Worm (Caenorhabditis elegans) whole organism, midembryonic: ENCODE results near the gene ZC204.13.
"Not testable (repeated sequence)": the region's sequence is repeated elsewhere in the genome, so short reads cannot be mapped to it uniquely, and the experiment has no call there.

Experiments
- T22C8.4 ChIP-seq: fragments of 200-800 bp; sonication (Bioruptor generic); IDR thresholded peaks from 2 replicates; pipeline ENCODE4 v1.3.6; 2022; ENCODE audit warnings: missing genetic modification characterization, missing compliant biosample characterization
- cog-1 ChIP-seq: sonication (generic microtip); optimal IDR thresholded peaks from 2 replicates; lab custom pipeline; 2016; ENCODE audit warnings: missing genetic modification characterization, missing compliant biosample characterization
- flt-1 ChIP-seq: fragments of 200-800 bp; sonication (Bioruptor generic); IDR thresholded peaks from 2 replicates; pipeline ENCODE4 v1.3.6; 2022; ENCODE audit warnings: missing genetic modification characterization, missing compliant biosample characterization
- klf-2 ChIP-seq: fragments of 200-800 bp; sonication (Bioruptor generic); conservative IDR thresholded peaks from 2 replicates; pipeline ENCODE4 v1.3.6; 2022; ENCODE audit warnings: missing genetic modification reagents, missing genetic modification characterization, missing compliant biosample characterization
- med-1 ChIP-seq: sonication (generic microtip); optimal IDR thresholded peaks from 2 replicates; lab custom pipeline; 2017; ENCODE audit warnings: missing genetic modification characterization, mild to moderate bottlenecking, missing compliant biosample characterization, antibody characterized with exemption, missing genetic modification reagents; ENCODE audit not compliant: insufficient read depth
- ref-1 ChIP-seq: fragments of 200-800 bp; sonication (Bioruptor generic); conservative IDR thresholded peaks from 2 replicates; pipeline ENCODE4 v1.3.6; 2022; ENCODE audit warnings: missing genetic modification reagents, missing genetic modification characterization, missing compliant biosample characterization
- tab-1 ChIP-seq: fragments of 200-800 bp; sonication (Bioruptor generic); IDR thresholded peaks from 2 replicates; pipeline ENCODE4 v1.3.6; 2022; ENCODE audit warnings: missing genetic modification characterization, missing compliant biosample characterization
- ztf-23 ChIP-seq: fragments of 200-800 bp; sonication (Bioruptor generic); IDR thresholded peaks from 2 replicates; pipeline ENCODE4 v1.3.6; 2022; ENCODE audit warnings: missing genetic modification reagents, missing genetic modification characterization, missing compliant biosample characterization
- ztf-29 ChIP-seq: fragments of 200-800 bp; sonication (Bioruptor generic); IDR thresholded peaks from 2 replicates; pipeline ENCODE4 v1.3.6; 2022; ENCODE audit warnings: missing genetic modification reagents, missing genetic modification characterization, missing compliant biosample characterization

ZC204.13 gene

DNA sequence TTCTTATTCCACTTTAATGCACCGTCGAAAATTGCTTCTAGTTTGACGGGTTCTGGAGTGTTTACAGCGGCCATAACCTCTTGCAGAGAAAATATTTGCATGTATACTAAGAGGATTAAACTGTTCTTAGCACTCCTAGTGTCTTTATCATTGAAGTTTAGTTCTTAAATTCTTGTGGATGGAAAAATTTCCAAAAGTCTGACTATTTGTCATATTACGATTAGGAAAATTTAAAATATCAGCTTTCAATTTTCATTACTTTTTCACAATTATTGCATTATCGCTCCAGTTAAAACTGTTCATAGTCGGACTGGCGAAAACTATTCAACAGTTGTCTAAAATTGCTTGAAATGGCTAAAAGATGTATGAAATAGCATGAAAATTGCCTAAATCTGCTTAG is at the start of gene ZC204.13:
TSS of gene ZC204.13 (minus strand) at position 101 of the 400 bp plus-strand sequence.
- not testable (repeated sequence) for TF ChIP-seq ztf-29 (GFP tag; lab: Robert Waterston, UW); flt-1; cog-1 (tag; lab: Kevin White, UChicago)

DNA sequence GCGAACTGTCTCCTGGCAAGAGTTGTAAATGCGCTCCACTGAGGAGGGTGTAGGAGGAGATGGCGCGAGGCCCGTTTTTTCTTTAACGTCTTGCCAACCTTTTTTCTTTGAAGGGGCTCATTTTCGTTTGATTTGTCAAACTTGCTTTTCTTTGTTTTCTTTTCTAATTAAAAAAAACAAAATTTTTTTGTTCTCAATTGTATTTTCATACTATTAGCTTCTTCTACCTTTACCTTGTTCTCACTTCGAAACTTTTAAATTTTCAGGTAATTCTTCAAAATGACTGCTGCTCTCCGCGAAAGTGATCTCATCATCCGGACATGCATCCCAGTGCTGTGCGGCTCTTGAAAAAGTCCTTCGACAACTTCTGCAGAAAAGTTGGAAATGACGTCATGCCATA is 49.2 kb upstream of the ZC204.13 start, which contains the start of gene fbxa-184:
TSS of gene fbxa-184 (plus strand) at position 301 of the 400 bp plus-strand sequence.
- TF ChIP-seq cog-1 (tag; lab: Kevin White, UChicago) (no peak), ref-1 (GFP tag; lab: Robert Waterston, UW) (no peak), med-1 (GFP tag; lab: Kevin White, UChicago) (no peak), ztf-23 (no peak), ztf-29 (GFP tag; lab: Robert Waterston, UW) (no peak), T22C8.4 (GFP tag; lab: Robert Waterston, UW) (no peak), tab-1 (GFP tag; lab: Robert Waterston, UW) (no peak), flt-1 (no peak), klf-2 (GFP tag; lab: Robert Waterston, UW) (no peak)

DNA sequence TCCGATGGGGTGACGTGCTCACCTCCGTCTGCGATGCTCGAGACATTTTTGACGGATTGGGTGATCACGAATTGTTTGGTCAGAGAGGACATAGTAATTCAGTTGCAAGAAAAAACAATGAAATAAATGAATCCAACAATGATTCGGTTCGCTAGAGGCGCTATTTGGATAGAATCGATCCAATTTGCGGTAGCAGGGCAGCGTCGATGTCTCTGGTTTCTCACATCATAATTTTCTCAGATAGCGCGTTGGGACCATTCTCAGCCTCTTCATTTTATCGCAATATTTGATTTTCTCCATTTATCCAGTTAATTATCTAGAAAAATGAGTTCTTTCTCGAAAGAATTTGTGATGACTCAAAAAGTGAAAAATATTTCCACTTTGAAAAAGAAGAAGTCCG is 45.6 kb upstream of the ZC204.13 start, which contains the start of gene sdz-18:
TSS of gene sdz-18 (minus strand) at position 101 of the 400 bp plus-strand sequence.
- TF ChIP-seq T22C8.4 (GFP tag; lab: Robert Waterston, UW): no peak
- no peak for TF ChIP-seq klf-2 (GFP tag; lab: Robert Waterston, UW)

DNA sequence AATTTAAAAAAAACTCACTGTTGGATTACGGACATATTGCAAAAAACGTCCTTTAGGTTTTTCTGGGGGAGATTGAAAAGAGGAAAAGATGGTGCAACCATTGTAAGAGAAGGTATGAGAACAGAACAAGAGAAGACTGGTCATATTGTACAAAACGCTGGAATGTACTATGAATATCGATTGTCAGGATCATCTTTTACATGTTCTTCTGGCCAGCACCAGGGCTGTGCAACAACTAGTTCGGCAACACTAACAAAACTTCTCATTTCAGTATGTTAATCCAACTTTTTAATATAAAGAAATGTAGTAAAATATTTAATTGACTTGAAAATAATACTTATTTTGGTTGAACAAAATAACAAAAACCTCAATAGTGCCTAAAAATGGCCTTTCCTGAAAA is 42.6 kb upstream of the ZC204.13 start, which contains the start of gene fbxb-47:
TSS of gene fbxb-47 (minus strand) at position 101 of the 400 bp plus-strand sequence.
- no peak for TF ChIP-seq flt-1
- no peak for TF ChIP-seq med-1 (GFP tag; lab: Kevin White, UChicago)
- no peak for TF ChIP-seq cog-1 (tag; lab: Kevin White, UChicago)
- no peak for TF ChIP-seq ztf-29 (GFP tag; lab: Robert Waterston, UW)
- TF ChIP-seq T22C8.4 (GFP tag; lab: Robert Waterston, UW): no peak
- no peak for TF ChIP-seq ref-1 (GFP tag; lab: Robert Waterston, UW)
- TF ChIP-seq klf-2 (GFP tag; lab: Robert Waterston, UW): no peak
- TF ChIP-seq tab-1 (GFP tag; lab: Robert Waterston, UW): no peak
- no peak for TF ChIP-seq ztf-23

DNA sequence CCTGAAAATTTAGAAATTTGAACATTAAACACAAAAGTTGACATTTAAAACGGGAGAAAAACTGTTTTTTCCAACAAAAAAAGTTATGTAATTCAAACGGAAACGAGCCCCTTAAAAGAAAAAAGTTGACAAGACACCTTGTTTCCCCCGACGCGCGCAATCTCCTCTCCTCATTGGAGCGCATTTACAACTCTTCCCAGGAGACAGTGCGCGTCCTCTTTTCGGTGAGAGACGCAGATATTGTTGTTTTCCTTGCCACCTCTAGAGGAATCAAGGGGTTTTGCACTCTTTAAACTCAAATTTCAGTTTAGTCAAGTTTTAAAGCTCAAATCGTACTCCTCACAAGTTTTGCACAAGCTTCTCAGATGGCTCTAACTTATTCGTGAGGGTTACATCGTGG is 35.1 kb upstream of the ZC204.13 start, which contains the start of gene F58E1.13:
TSS of gene F58E1.13 (minus strand) at position 12 of the 400 bp plus-strand sequence.
- TF ChIP-seq cog-1 (tag; lab: Kevin White, UChicago) (no peak), tab-1 (GFP tag; lab: Robert Waterston, UW) (no peak), T22C8.4 (GFP tag; lab: Robert Waterston, UW) (no peak), ref-1 (GFP tag; lab: Robert Waterston, UW) (no peak), klf-2 (GFP tag; lab: Robert Waterston, UW) (no peak), ztf-23 (no peak), med-1 (GFP tag; lab: Kevin White, UChicago) (no peak), flt-1 (no peak), ztf-29 (GFP tag; lab: Robert Waterston, UW) (no peak)

DNA sequence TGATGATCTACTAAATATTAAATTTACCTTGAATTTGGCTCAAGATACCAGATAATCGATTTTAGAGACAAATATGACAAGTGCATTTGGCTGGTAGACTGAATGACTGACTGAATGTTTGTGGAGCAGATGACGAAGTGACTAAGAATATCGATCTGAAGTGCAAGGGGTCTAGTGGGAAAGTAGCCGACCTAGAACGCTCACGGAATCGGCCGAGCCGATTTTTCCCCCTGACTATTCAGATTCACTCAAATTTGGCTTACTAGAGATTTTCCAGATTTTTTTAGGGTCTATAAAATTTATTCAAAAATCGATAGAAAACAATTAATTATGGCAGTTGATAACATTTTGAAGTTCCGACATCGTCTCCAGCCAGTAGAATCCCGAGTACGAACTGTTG is 33.7 kb upstream of the ZC204.13 start, which contains the start of gene fbxc-26:
TSS of gene fbxc-26 (minus strand) at position 101 of the 400 bp plus-strand sequence.
- TF ChIP-seq ztf-23: no peak
- no peak for TF ChIP-seq ztf-29 (GFP tag; lab: Robert Waterston, UW)
- no peak for TF ChIP-seq ref-1 (GFP tag; lab: Robert Waterston, UW)
- no peak for TF ChIP-seq T22C8.4 (GFP tag; lab: Robert Waterston, UW)
- no peak for TF ChIP-seq klf-2 (GFP tag; lab: Robert Waterston, UW)
- no peak for TF ChIP-seq med-1 (GFP tag; lab: Kevin White, UChicago)
- TF ChIP-seq tab-1 (GFP tag; lab: Robert Waterston, UW): no peak
- TF ChIP-seq flt-1: no peak
- TF ChIP-seq cog-1 (tag; lab: Kevin White, UChicago): no peak

DNA sequence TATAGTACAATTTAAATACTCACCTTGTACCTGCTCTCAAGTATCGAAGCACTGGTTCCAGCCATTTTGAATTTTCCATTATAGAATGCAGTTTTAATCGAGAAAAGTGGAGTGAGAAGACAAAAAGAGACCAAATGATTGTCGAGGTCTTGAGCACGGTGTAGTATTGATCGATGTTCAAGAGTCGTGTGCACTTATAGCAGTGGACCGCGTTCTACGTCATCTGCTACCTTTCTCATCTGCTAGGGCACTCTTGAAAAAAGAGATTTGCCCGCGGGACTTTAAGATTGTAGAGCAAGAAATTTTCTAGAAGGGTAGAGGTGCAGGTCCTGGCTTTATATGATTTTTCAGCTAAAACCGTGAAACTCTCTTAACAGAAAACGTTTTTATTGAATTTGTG is 32.0 kb upstream of the ZC204.13 start, which contains the start of gene fbxc-21:
TSS of gene fbxc-21 (minus strand) at position 101 of the 400 bp plus-strand sequence.
- TF ChIP-seq tab-1 (GFP tag; lab: Robert Waterston, UW) (no peak), cog-1 (tag; lab: Kevin White, UChicago) (no peak), klf-2 (GFP tag; lab: Robert Waterston, UW) (no peak), ztf-29 (GFP tag; lab: Robert Waterston, UW) (no peak), med-1 (GFP tag; lab: Kevin White, UChicago) (no peak), ref-1 (GFP tag; lab: Robert Waterston, UW) (no peak), flt-1 (no peak), ztf-23 (no peak), T22C8.4 (GFP tag; lab: Robert Waterston, UW) (no peak)

DNA sequence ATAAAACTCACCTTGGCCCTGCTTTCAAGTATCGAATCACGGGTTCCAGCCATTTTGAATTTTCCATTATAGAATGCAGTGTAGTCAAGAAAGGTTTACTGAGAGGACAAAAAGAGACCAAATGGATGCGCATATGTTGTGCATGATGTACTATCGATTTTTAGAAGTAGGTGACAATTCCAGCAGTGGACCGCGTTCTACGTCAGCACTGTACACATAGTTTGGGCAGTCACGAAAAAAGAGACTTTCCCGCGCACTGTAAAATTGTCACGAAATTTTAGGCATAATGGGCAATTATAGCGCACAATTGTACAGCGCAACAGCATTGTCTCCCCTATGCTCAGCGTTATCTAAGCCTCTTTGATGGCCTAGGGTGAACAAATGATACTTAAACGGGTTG is 30.2 kb upstream of the ZC204.13 start, which contains the start of gene fbxc-22:
TSS of gene fbxc-22 (minus strand) at position 101 of the 400 bp plus-strand sequence.
- no peak for TF ChIP-seq T22C8.4 (GFP tag; lab: Robert Waterston, UW)
- no peak for TF ChIP-seq med-1 (GFP tag; lab: Kevin White, UChicago)
- no peak for TF ChIP-seq cog-1 (tag; lab: Kevin White, UChicago)
- no peak for TF ChIP-seq flt-1
- no peak for TF ChIP-seq ztf-29 (GFP tag; lab: Robert Waterston, UW)
- TF ChIP-seq tab-1 (GFP tag; lab: Robert Waterston, UW): no peak
- no peak for TF ChIP-seq ref-1 (GFP tag; lab: Robert Waterston, UW)
- no peak for TF ChIP-seq ztf-23
- no peak for TF ChIP-seq klf-2 (GFP tag; lab: Robert Waterston, UW)

DNA sequence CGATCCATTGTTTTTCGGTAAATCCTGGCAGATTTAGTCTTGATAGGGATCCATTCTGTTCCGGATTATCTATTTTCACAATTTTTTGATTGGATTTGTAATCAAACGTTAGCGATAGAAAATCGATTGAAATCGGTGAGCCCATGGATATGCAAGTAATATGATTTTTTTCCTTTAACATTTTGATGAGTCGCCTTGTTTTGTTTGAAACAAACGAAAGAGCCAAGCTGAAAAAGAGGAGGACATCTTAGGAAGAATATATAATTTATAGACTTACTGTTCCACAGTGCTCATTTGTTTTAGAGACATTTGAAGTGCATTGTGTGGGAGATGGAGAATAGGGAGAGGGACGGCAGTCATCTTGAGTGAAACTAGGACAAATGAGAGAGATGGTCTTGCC is 28.0 kb upstream of the ZC204.13 start, which contains the start of the genes fbxb-18 and fbxb-19:
TSS of gene fbxb-18 (minus strand) at position 101 of the 400 bp plus-strand sequence.
TSS of gene fbxb-19 (minus strand) at position 369 of the 400 bp plus-strand sequence.
- no peak for TF ChIP-seq klf-2 (GFP tag; lab: Robert Waterston, UW)
- no peak for TF ChIP-seq ztf-29 (GFP tag; lab: Robert Waterston, UW)
- TF ChIP-seq tab-1 (GFP tag; lab: Robert Waterston, UW): no peak
- TF ChIP-seq ztf-23: no peak
- TF ChIP-seq flt-1: no peak
